Worm (Caenorhabditis elegans): ENCODE measurements around the gene C12D5.4.

C12D5.4 gene

ce11 chrV:7649963-7650362 lies 22.4 kb upstream of the C12D5.4 start:
- TF ChIP-seq tbx-37 (GFP tag; conservative IDR thresholded peaks at IDR 0.05) (no peak), tra-4 (tag; optimal IDR thresholded peaks at IDR 0.05) (no peak), scrt-1 (GFP tag; IDR thresholded peaks at IDR 0.05) (no peak), flt-1 (GFP tag; IDR thresholded peaks at IDR 0.05) (no peak), aly-1 (tag; optimal IDR thresholded peaks at IDR 0.05) (no peak), ama-1 (optimal IDR thresholded peaks at IDR 0.05) (no peak), ceh-13 (GFP tag; optimal IDR thresholded peaks at IDR 0.05) (no peak), sea-1 (GFP tag; conservative IDR thresholded peaks at IDR 0.05) (no peak), tbx-11 (GFP tag; IDR thresholded peaks at IDR 0.05) (no peak), ets-7 (tag; optimal IDR thresholded peaks at IDR 0.05) (no peak), hmbx-1 (tag; optimal IDR thresholded peaks at IDR 0.05) (no peak), hnd-1 (tag; optimal IDR thresholded peaks at IDR 0.05) (no peak), hmg-4 (GFP tag; optimal IDR thresholded peaks at IDR 0.05) (no peak), pes-1 (GFP tag; IDR thresholded peaks at IDR 0.05) (no peak), ceh-36 (tag; optimal IDR thresholded peaks at IDR 0.05) (no peak), F13C5.2 (tag; optimal IDR thresholded peaks at IDR 0.05) (no peak), B0310.2 (tag; optimal IDR thresholded peaks at IDR 0.05) (no peak)

DNA sequence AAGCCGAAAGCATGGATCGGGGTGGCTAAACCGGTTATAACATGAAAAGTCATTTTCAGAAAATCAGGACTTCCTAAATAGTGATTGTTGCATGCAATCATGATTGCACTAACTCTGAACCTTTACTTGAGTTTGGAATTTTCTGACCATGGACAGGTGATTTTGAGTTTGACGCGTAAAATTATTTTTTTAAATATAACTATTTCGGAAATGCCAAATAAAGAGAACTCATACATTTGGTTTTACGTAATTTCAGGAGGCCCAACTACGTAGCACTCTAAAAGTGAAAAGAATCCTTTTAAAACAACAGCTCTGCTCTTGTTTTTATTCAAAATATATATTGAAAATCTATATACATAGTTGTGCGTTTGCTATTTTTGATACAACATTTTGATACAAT lies 20.6 kb upstream of the C12D5.4 start, which contains the start of gene srh-234:
TSS of gene srh-234 (minus strand) at position 101 of the 400 bp plus-strand sequence.
- no peak for TF ChIP-seq B0310.2 (tag; optimal IDR thresholded peaks at IDR 0.05)
- no peak for TF ChIP-seq tbx-37 (GFP tag; conservative IDR thresholded peaks at IDR 0.05)
- no peak for TF ChIP-seq ets-7 (tag; optimal IDR thresholded peaks at IDR 0.05)
- no peak for TF ChIP-seq tra-4 (tag; optimal IDR thresholded peaks at IDR 0.05)
- no peak for TF ChIP-seq hnd-1 (tag; optimal IDR thresholded peaks at IDR 0.05)

DNA sequence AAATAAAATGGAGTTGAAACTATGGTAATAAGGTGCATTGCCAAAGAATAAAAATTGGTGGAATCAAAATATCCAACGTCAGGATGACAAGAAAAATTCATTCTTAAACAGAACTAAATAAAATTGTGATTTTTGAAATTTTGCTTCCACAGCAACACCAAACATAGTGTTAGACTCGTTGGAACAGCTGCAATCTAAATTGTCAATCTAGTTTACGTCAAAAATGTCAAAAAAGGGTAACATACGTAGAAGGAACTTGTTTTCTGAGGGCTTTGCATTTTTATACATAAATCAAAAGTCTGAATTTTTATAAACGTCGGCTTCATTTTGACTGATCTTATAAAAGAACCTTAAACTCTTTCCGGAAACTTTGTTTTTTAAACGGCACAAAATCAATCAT lies 18.8 kb upstream of the C12D5.4 start, which contains the start of gene srh-200:
TSS of gene srh-200 (minus strand) at position 101 of the 400 bp plus-strand sequence.
- TF ChIP-seq tra-4 (tag; optimal IDR thresholded peaks at IDR 0.05) (no peak), aly-1 (tag; optimal IDR thresholded peaks at IDR 0.05) (no peak), B0310.2 (tag; optimal IDR thresholded peaks at IDR 0.05) (no peak), ceh-13 (GFP tag; optimal IDR thresholded peaks at IDR 0.05) (no peak), tbx-11 (GFP tag; IDR thresholded peaks at IDR 0.05) (no peak), hmbx-1 (tag; optimal IDR thresholded peaks at IDR 0.05) (no peak), flt-1 (GFP tag; IDR thresholded peaks at IDR 0.05) (no peak), ets-7 (tag; optimal IDR thresholded peaks at IDR 0.05) (no peak), hnd-1 (tag; optimal IDR thresholded peaks at IDR 0.05) (no peak), scrt-1 (GFP tag; IDR thresholded peaks at IDR 0.05) (no peak), pes-1 (GFP tag; IDR thresholded peaks at IDR 0.05) (no peak)

DNA sequence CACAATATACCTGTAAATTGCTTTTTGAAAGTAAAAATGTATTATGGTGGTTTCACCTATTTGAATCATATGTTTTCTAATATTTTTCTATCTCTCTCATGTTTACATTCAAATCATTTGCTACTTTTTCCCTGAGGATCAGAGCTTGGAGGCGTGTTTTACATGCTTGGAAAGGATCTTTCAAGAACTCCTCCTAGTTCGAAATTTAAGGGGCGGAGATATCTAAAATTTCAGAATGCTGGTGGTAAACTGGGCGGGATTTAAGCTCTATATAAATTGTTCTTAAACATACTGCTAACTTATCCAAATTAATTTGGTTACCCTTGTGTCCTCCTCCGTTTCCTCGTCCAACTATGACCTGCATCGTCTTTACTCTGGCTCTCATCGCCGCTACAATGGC lies 4.4 kb upstream of the C12D5.4 start, which contains the start of gene C12D5.5:
TSS of gene C12D5.5 (plus strand) at position 301 of the 400 bp plus-strand sequence.
- TF ChIP-seq ets-7 (tag; optimal IDR thresholded peaks at IDR 0.05) = no peak
- no peak for TF ChIP-seq B0310.2 (tag; optimal IDR thresholded peaks at IDR 0.05)
- no peak for TF ChIP-seq ceh-36 (tag; optimal IDR thresholded peaks at IDR 0.05)
- TF ChIP-seq pes-1 (GFP tag; IDR thresholded peaks at IDR 0.05) = no peak
- TF ChIP-seq ceh-13 (GFP tag; optimal IDR thresholded peaks at IDR 0.05) = no peak
- TF ChIP-seq scrt-1 (GFP tag; IDR thresholded peaks at IDR 0.05) = no peak
- TF ChIP-seq flt-1 (GFP tag; IDR thresholded peaks at IDR 0.05) = no peak
- TF ChIP-seq F13C5.2 (tag; optimal IDR thresholded peaks at IDR 0.05) = no peak
- no peak for TF ChIP-seq aly-1 (tag; optimal IDR thresholded peaks at IDR 0.05)
- TF ChIP-seq tbx-11 (GFP tag; IDR thresholded peaks at IDR 0.05) = no peak

DNA sequence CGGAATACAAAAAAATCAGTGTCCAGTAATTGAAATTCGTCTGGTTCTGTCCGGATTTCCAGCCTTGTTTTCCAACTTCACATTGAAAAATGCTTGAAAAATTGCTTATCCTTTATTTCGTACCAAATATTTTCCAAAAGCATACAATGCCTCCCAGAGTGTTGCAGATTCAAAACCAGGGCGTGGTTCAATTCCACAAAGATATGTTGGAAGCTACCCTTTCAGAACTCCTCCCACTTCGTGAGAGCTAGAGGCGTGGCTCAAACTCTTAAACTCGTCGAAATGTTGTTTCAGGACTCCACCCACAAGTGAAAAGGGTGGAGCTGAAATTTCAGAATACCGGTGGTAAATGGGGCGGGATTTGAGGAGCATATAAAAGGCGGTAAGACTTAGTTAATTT lies 3.5 kb downstream of the C12D5.4 start, which contains the start of gene C12D5.3:
TSS of gene C12D5.3 (plus strand) at position 301 of the 400 bp plus-strand sequence.
- no peak for TF ChIP-seq hnd-1 (tag; optimal IDR thresholded peaks at IDR 0.05)
- no peak for TF ChIP-seq hmg-4 (GFP tag; optimal IDR thresholded peaks at IDR 0.05)
- no peak for TF ChIP-seq tbx-37 (GFP tag; conservative IDR thresholded peaks at IDR 0.05)

- no peak for TF ChIP-seq scrt-1 (GFP tag; IDR thresholded peaks at IDR 0.05)
- TF ChIP-seq tbx-11 (GFP tag; IDR thresholded peaks at IDR 0.05) = no peak
- no peak for TF ChIP-seq pes-1 (GFP tag; IDR thresholded peaks at IDR 0.05)
- no peak for TF ChIP-seq flt-1 (GFP tag; IDR thresholded peaks at IDR 0.05)
- TF ChIP-seq tbx-37 (GFP tag; conservative IDR thresholded peaks at IDR 0.05) = no peak
- TF ChIP-seq sea-1 (GFP tag; conservative IDR thresholded peaks at IDR 0.05) = no peak
- TF ChIP-seq B0310.2 (tag; optimal IDR thresholded peaks at IDR 0.05) = no peak
- TF ChIP-seq ceh-13 (GFP tag; optimal IDR thresholded peaks at IDR 0.05) = no peak
- no peak for TF ChIP-seq hmbx-1 (tag; optimal IDR thresholded peaks at IDR 0.05)
- TF ChIP-seq aly-1 (tag; optimal IDR thresholded peaks at IDR 0.05) = no peak
- no peak for TF ChIP-seq ama-1 (optimal IDR thresholded peaks at IDR 0.05)
- TF ChIP-seq hnd-1 (tag; optimal IDR thresholded peaks at IDR 0.05) = no peak
- no peak for TF ChIP-seq tra-4 (tag; optimal IDR thresholded peaks at IDR 0.05)
- TF ChIP-seq ceh-36 (tag; optimal IDR thresholded peaks at IDR 0.05) = no peak
- TF ChIP-seq F13C5.2 (tag; optimal IDR thresholded peaks at IDR 0.05) = no peak
- TF ChIP-seq ets-7 (tag; optimal IDR thresholded peaks at IDR 0.05) = no peak
- no peak for TF ChIP-seq hmg-4 (GFP tag; optimal IDR thresholded peaks at IDR 0.05)
These were observed 9.0 kb downstream of the C12D5.4 start, which contains the start of gene cyp-33A1 for ce11 chrV:7681388-7681787. TSS of gene cyp-33A1 (minus strand) at chrV:7681459.

- TF ChIP-seq hnd-1 (tag; optimal IDR thresholded peaks at IDR 0.05) = no peak
- TF ChIP-seq sea-1 (GFP tag; conservative IDR thresholded peaks at IDR 0.05) = no peak
- no peak for TF ChIP-seq pes-1 (GFP tag; IDR thresholded peaks at IDR 0.05)
- TF ChIP-seq ets-7 (tag; optimal IDR thresholded peaks at IDR 0.05) = no peak
- TF ChIP-seq ceh-13 (GFP tag; optimal IDR thresholded peaks at IDR 0.05) = no peak
- TF ChIP-seq hmg-4 (GFP tag; optimal IDR thresholded peaks at IDR 0.05) = no peak
- TF ChIP-seq tbx-11 (GFP tag; IDR thresholded peaks at IDR 0.05) = no peak
- TF ChIP-seq ceh-36 (tag; optimal IDR thresholded peaks at IDR 0.05) = no peak
- no peak for TF ChIP-seq flt-1 (GFP tag; IDR thresholded peaks at IDR 0.05)
- no peak for TF ChIP-seq F13C5.2 (tag; optimal IDR thresholded peaks at IDR 0.05)
- TF ChIP-seq hmbx-1 (tag; optimal IDR thresholded peaks at IDR 0.05) = no peak
- TF ChIP-seq B0310.2 (tag; optimal IDR thresholded peaks at IDR 0.05) = no peak
These were observed 11.7 kb downstream of the C12D5.4 start, which contains the start of gene sre-11 for ce11 chrV:7683907-7684655. TSS of gene sre-11 (minus strand) at chrV:7683957.

Data from whole organism, early embryonic.